Worm (Caenorhabditis elegans) whole organism, L4 larva: Measurements from ENCODE around the gene pxl-1.

Experiments
- D1046.2 ChIP-seq: fragments of 200-800 bp; sonication (Bioruptor generic); IDR thresholded peaks from 2 replicates; pipeline ENCODE4 v1.3.6; 2022; ENCODE audit warnings: missing genetic modification characterization, missing compliant biosample characterization
- F44E2.7 ChIP-seq: fragments of 200-800 bp; sonication (Bioruptor generic); IDR thresholded peaks from 2 replicates; pipeline ENCODE4 v2.1.2; 2022; ENCODE audit warnings: missing genetic modification characterization, missing compliant biosample characterization
- F49E8.2 ChIP-seq: sonication (generic microtip); optimal IDR thresholded peaks from 2 replicates; lab custom pipeline; 2016; ENCODE audit warnings: missing compliant biosample characterization, mild to moderate bottlenecking, missing genetic modification characterization, borderline replicate concordance
- R02D3.7 ChIP-seq: fragments of 150-350 bp; sonication (generic microtip); optimal IDR thresholded peaks from 3 replicates; lab custom pipeline; 2014; ENCODE audit warnings: missing biosample characterization, missing genetic modification characterization
- T20F7.1 ChIP-seq: fragments of 200-800 bp; sonication (Bioruptor generic); optimal IDR thresholded peaks from 2 replicates; lab custom pipeline; 2018; ENCODE audit warnings: mild to moderate bottlenecking, missing genetic modification characterization, missing compliant biosample characterization
- Y105C5A.15 ChIP-seq: fragments of 200-800 bp; sonication (Bioruptor generic); IDR thresholded peaks from 2 replicates; pipeline ENCODE4 v1.3.6; 2022; ENCODE audit warnings: missing genetic modification characterization, missing compliant biosample characterization
- Y48G9A.11 ChIP-seq: fragments of 200-800 bp; sonication (Bioruptor generic); IDR thresholded peaks from 2 replicates; pipeline ENCODE4 v1.3.6; 2022; ENCODE audit warnings: missing genetic modification reagents, missing genetic modification characterization, missing compliant biosample characterization
- Y5F2A.4 ChIP-seq: fragments of 200-800 bp; sonication (Bioruptor generic); optimal IDR thresholded peaks from 2 replicates; lab custom pipeline; 2018; ENCODE audit warnings: mild to moderate bottlenecking, missing genetic modification characterization, missing compliant biosample characterization
- Y75B8A.6 ChIP-seq: fragments of 200-800 bp; sonication (Bioruptor generic); IDR thresholded peaks from 2 replicates; pipeline ENCODE4 v1.3.6; 2022; ENCODE audit warnings: missing genetic modification reagents, missing genetic modification characterization, missing compliant biosample characterization
- ZK546.5 ChIP-seq, 2 experiments: sonication (generic microtip); optimal IDR thresholded peaks; 2 replicates each; lab custom pipeline; 2017; ENCODE audit warnings: missing biosample characterization in 2 of 2, missing genetic modification characterization in 2 of 2
- aly-2 ChIP-seq: sonication (generic microtip); optimal IDR thresholded peaks from 2 replicates; lab custom pipeline; 2018; ENCODE audit warnings: missing biosample characterization, missing genetic modification characterization
- arid-1 ChIP-seq: fragments of 200-800 bp; sonication (Bioruptor generic); conservative IDR thresholded peaks from 2 replicates; pipeline ENCODE4 v1.3.6; 2022; ENCODE audit warnings: missing genetic modification reagents, missing genetic modification characterization, missing compliant biosample characterization
- attf-4 ChIP-seq: sonication (generic microtip); optimal IDR thresholded peaks from 3 replicates; lab custom pipeline; 2017; ENCODE audit warnings: missing biosample characterization, missing genetic modification characterization
- ceh-20 ChIP-seq: fragments of 200-800 bp; sonication (Bioruptor generic); IDR thresholded peaks from 2 replicates; pipeline ENCODE4 v1.3.6; 2022; ENCODE audit warnings: missing genetic modification reagents, missing genetic modification characterization, missing compliant biosample characterization
- ceh-32 ChIP-seq: sonication (generic microtip); optimal IDR thresholded peaks from 2 replicates; lab custom pipeline; 2016; ENCODE audit warnings: mild to moderate bottlenecking, missing genetic modification characterization, missing compliant biosample characterization; ENCODE audit not compliant: poor library complexity
- ces-1 ChIP-seq: fragments of 150-350 bp; sonication (generic microtip); optimal IDR thresholded peaks from 4 replicates; lab custom pipeline; 2014; ENCODE audit warnings: missing biosample characterization, missing genetic modification reagents, missing genetic modification characterization
- daf-12 ChIP-seq: fragments of 150-350 bp; optimal IDR thresholded peaks from 2 replicates; lab custom pipeline; 2014; ENCODE audit warnings: missing biosample characterization, missing genetic modification reagents, missing genetic modification characterization
- dmd-6 ChIP-seq: fragments of 200-800 bp; sonication (Bioruptor generic); IDR thresholded peaks from 2 replicates; pipeline ENCODE4 v1.3.6; 2022; ENCODE audit warnings: missing genetic modification reagents, missing genetic modification characterization, missing compliant biosample characterization
- dmd-8 ChIP-seq: fragments of 200-800 bp; sonication (Bioruptor generic); IDR thresholded peaks from 2 replicates; pipeline ENCODE4 v1.3.6; 2022; ENCODE audit warnings: missing genetic modification characterization, missing compliant biosample characterization
- dmd-9 ChIP-seq: fragments of 200-800 bp; sonication (Bioruptor generic); IDR thresholded peaks from 2 replicates; pipeline ENCODE4 v1.3.6; 2022; ENCODE audit warnings: missing genetic modification reagents, missing genetic modification characterization, missing compliant biosample characterization
- dpl-1 ChIP-seq: fragments of 150-350 bp; optimal IDR thresholded peaks from 2 replicates; lab custom pipeline; 2014; ENCODE audit warnings: missing biosample characterization, missing genetic modification reagents, missing genetic modification characterization
- dve-1 ChIP-seq: sonication (generic microtip); optimal IDR thresholded peaks from 2 replicates; lab custom pipeline; 2017; ENCODE audit warnings: antibody characterized with exemption, mild to moderate bottlenecking, missing genetic modification characterization, missing compliant biosample characterization; ENCODE audit not compliant: insufficient read depth
- egl-27 ChIP-seq: sonication (generic microtip); optimal IDR thresholded peaks from 3 replicates; lab custom pipeline; 2017; ENCODE audit warnings: missing biosample characterization, missing genetic modification reagents, missing genetic modification characterization
- egl-43 ChIP-seq: fragments of 200-800 bp; sonication (Bioruptor generic); IDR thresholded peaks from 2 replicates; pipeline ENCODE4 v1.3.6; 2022; ENCODE audit warnings: missing genetic modification reagents, missing genetic modification characterization, missing compliant biosample characterization
- fkh-10 ChIP-seq: fragments of 150-350 bp; optimal IDR thresholded peaks from 2 replicates; lab custom pipeline; 2014; ENCODE audit warnings: missing biosample characterization, missing genetic modification reagents, missing genetic modification characterization
- gei-8 ChIP-seq: fragments of 200-800 bp; sonication (Bioruptor generic); optimal IDR thresholded peaks from 2 replicates; lab custom pipeline; 2018; ENCODE audit warnings: mild to moderate bottlenecking, missing genetic modification characterization, missing compliant biosample characterization
- hlh-11 ChIP-seq: fragments of 200-800 bp; sonication (Bioruptor generic); optimal IDR thresholded peaks from 2 replicates; lab custom pipeline; 2018; ENCODE audit warnings: mild to moderate bottlenecking, missing genetic modification characterization, missing compliant biosample characterization
- jun-1 ChIP-seq: fragments of 150-350 bp; optimal IDR thresholded peaks from 2 replicates; lab custom pipeline; 2014; ENCODE audit warnings: missing biosample characterization, missing genetic modification reagents, missing genetic modification characterization
- lin-13 ChIP-seq: fragments of 150-350 bp; optimal IDR thresholded peaks from 2 replicates; lab custom pipeline; 2014; ENCODE audit warnings: missing biosample characterization, missing genetic modification reagents, missing genetic modification characterization
- lin-39 ChIP-seq: fragments of 150-350 bp; optimal IDR thresholded peaks from 2 replicates; lab custom pipeline; 2014; ENCODE audit warnings: missing biosample characterization, missing genetic modification reagents, missing genetic modification characterization
- lir-3 ChIP-seq: sonication (generic microtip); optimal IDR thresholded peaks from 2 replicates; lab custom pipeline; 2016; ENCODE audit warnings: mild to moderate bottlenecking, missing genetic modification characterization, missing compliant biosample characterization
- lsy-2 ChIP-seq, 2 experiments: fragments of 150-350 bp in 1 of 2; sonication (generic microtip) in 1 of 2; optimal IDR thresholded peaks; 2 replicates each; lab custom pipeline; 2014 to 2017; ENCODE audit warnings: missing biosample characterization in 2 of 2, missing genetic modification characterization in 2 of 2
- madf-5 ChIP-seq, 2 experiments: fragments of 200-800 bp; sonication (Bioruptor generic); IDR thresholded peaks; 2 replicates each; pipeline ENCODE4 v1.3.6; 2022; ENCODE audit warnings: missing compliant biosample characterization in 2 of 2, missing genetic modification characterization in 2 of 2
- madf-9 ChIP-seq: fragments of 200-800 bp; sonication (Bioruptor generic); conservative IDR thresholded peaks from 2 replicates; pipeline ENCODE4 v1.3.6; 2022; ENCODE audit warnings: missing genetic modification reagents, missing genetic modification characterization, missing compliant biosample characterization
- mdt-29 ChIP-seq: fragments of 200-800 bp; sonication (Bioruptor generic); IDR thresholded peaks from 2 replicates; pipeline ENCODE4 v1.3.6; 2022; ENCODE audit warnings: missing genetic modification reagents, missing genetic modification characterization, missing compliant biosample characterization
- nhr-11 ChIP-seq: fragments of 150-350 bp; optimal IDR thresholded peaks from 2 replicates; lab custom pipeline; 2014; ENCODE audit warnings: missing biosample characterization, missing genetic modification characterization
- nhr-111 ChIP-seq: fragments of 200-800 bp; sonication (Bioruptor generic); optimal IDR thresholded peaks from 2 replicates; lab custom pipeline; 2018; ENCODE audit warnings: mild to moderate bottlenecking, missing genetic modification characterization, missing compliant biosample characterization
- nhr-6 ChIP-seq: fragments of 150-350 bp; optimal IDR thresholded peaks from 2 replicates; lab custom pipeline; 2014; ENCODE audit warnings: missing biosample characterization, missing genetic modification characterization
- nhr-76 ChIP-seq: fragments of 150-350 bp; optimal IDR thresholded peaks from 2 replicates; lab custom pipeline; 2014; ENCODE audit warnings: missing biosample characterization, missing genetic modification characterization
- nhr-77 ChIP-seq: fragments of 150-350 bp; optimal IDR thresholded peaks from 2 replicates; lab custom pipeline; 2014; ENCODE audit warnings: missing biosample characterization, missing genetic modification characterization
- pha-4 ChIP-seq, 2 experiments: fragments of 150-350 bp in 1 of 2; fragments of 200-800 bp in 1 of 2; sonication (Bioruptor generic) in 1 of 2; IDR thresholded peaks in 1 of 2; optimal IDR thresholded peaks in 1 of 2; 2 replicates each; pipeline versions ENCODE4 v1.3.6 to Lab custom; 2014 to 2022; ENCODE audit warnings: missing genetic modification characterization in 2 of 2, missing genetic modification reagents in 2 of 2, missing biosample characterization in 1 of 2, missing compliant biosample characterization in 1 of 2
- php-3 ChIP-seq: fragments of 200-800 bp; sonication (Bioruptor generic); IDR thresholded peaks from 2 replicates; pipeline ENCODE4 v1.3.6; 2022; ENCODE audit warnings: missing genetic modification reagents, missing genetic modification characterization, missing compliant biosample characterization
- pqm-1 ChIP-seq: sonication (generic microtip); optimal IDR thresholded peaks from 2 replicates; lab custom pipeline; 2017; ENCODE audit warnings: missing biosample characterization, missing genetic modification characterization
- sdz-12 ChIP-seq: fragments of 200-800 bp; sonication (Bioruptor generic); optimal IDR thresholded peaks from 2 replicates; lab custom pipeline; 2018; ENCODE audit warnings: mild to moderate bottlenecking, missing genetic modification characterization, missing compliant biosample characterization
- tag-97 ChIP-seq: fragments of 200-800 bp; sonication (Bioruptor generic); IDR thresholded peaks from 2 replicates; pipeline ENCODE4 v1.3.6; 2022; ENCODE audit warnings: missing genetic modification characterization, missing compliant biosample characterization
- unc-130 ChIP-seq: sonication (generic microtip); optimal IDR thresholded peaks from 2 replicates; lab custom pipeline; 2016; ENCODE audit warnings: missing genetic modification reagents, missing genetic modification characterization, missing compliant biosample characterization
- unc-39 ChIP-seq: sonication (generic microtip); optimal IDR thresholded peaks from 2 replicates; lab custom pipeline; 2017; ENCODE audit warnings: missing biosample characterization, missing genetic modification characterization
- unc-62 ChIP-seq, 3 experiments: fragments of 150-350 bp in 1 of 3; sonication (generic microtip); optimal IDR thresholded peaks in 2 of 3; peaks in 1 of 3; 1 replicate in 1 of 3; 2 replicates in 2 of 3; lab custom pipeline; 2014 to 2017; ENCODE audit warnings: missing biosample characterization in 3 of 3, missing genetic modification characterization in 3 of 3, missing genetic modification reagents in 3 of 3, missing genotype in 1 of 3
- vab-7 ChIP-seq: fragments of 200-800 bp; sonication (Bioruptor generic); IDR thresholded peaks from 2 replicates; pipeline ENCODE4 v1.3.6; 2022; ENCODE audit warnings: missing genetic modification reagents, missing genetic modification characterization, missing compliant biosample characterization
- zag-1 ChIP-seq: fragments of 150-350 bp; optimal IDR thresholded peaks from 2 replicates; lab custom pipeline; 2014; ENCODE audit warnings: missing biosample characterization, missing genetic modification characterization
- zfp-2 ChIP-seq: sonication (generic microtip); optimal IDR thresholded peaks from 2 replicates; lab custom pipeline; 2016; ENCODE audit warnings: mild to moderate bottlenecking, missing genetic modification characterization, missing compliant biosample characterization
- zfp-3 ChIP-seq: fragments of 200-800 bp; sonication (Bioruptor generic); conservative IDR thresholded peaks from 2 replicates; pipeline ENCODE4 v1.3.6; 2022; ENCODE audit warnings: missing genetic modification reagents, missing genetic modification characterization, missing compliant biosample characterization

The pxl-1 gene

ce11 chrIII:5841676-5842075 lies 54.1 kb downstream of the pxl-1 start (continued):
- no peak for TF ChIP-seq zag-1 (tag; lab: Kevin White, UChicago)
- TF ChIP-seq php-3 (GFP tag; lab: Robert Waterston, UW) = no peak
- TF ChIP-seq dmd-6 (GFP tag; lab: Robert Waterston, UW) = peak; percentile 65
- TF ChIP-seq daf-12 = no peak
- no peak for TF ChIP-seq nhr-6
- TF ChIP-seq unc-62 (GFP tag; optimal IDR thresholded peaks at IDR 0.05 in 1 of 2; lab: Kevin White, UChicago) = no peak
- no peak for TF ChIP-seq unc-62 (tag; optimal IDR thresholded peaks at IDR 0.05; lab: Kevin White, UChicago)
- TF ChIP-seq ceh-20 = no peak
- TF ChIP-seq nhr-76 (tag; lab: Kevin White, UChicago) = no peak
- no peak for TF ChIP-seq nhr-111
- TF ChIP-seq ces-1 = no peak
- TF ChIP-seq ceh-32 (tag; lab: Kevin White, UChicago) = no peak
- peak; percentile 6 for TF ChIP-seq dpl-1 (GFP tag; lab: Kevin White, UChicago)
- no peak for TF ChIP-seq Y5F2A.4
- no peak for TF ChIP-seq Y75B8A.6 (GFP tag; lab: Robert Waterston, UW)
- no peak for TF ChIP-seq T20F7.1
- TF ChIP-seq D1046.2 (GFP tag; lab: Robert Waterston, UW) = no peak
- TF ChIP-seq aly-2 (tag; lab: Kevin White, UChicago) = no peak
- no peak for TF ChIP-seq madf-5 (GFP tag; IDR thresholded peaks at IDR 0.05; lab: Robert Waterston, UW)
- no peak for TF ChIP-seq egl-43 (GFP tag; lab: Robert Waterston, UW)
- TF ChIP-seq lsy-2 (tag; optimal IDR thresholded peaks at IDR 0.05; lab: Kevin White, UChicago) = peak in 1 of 2 experiments; percentile 59
- no peak for TF ChIP-seq gei-8 (GFP tag; lab: Kevin White, UChicago)
- no peak for TF ChIP-seq lir-3 (tag; lab: Kevin White, UChicago)
- no peak for TF ChIP-seq nhr-77 (tag; lab: Kevin White, UChicago)
- TF ChIP-seq ZK546.5 (tag; optimal IDR thresholded peaks at IDR 0.05; lab: Kevin White, UChicago) = no peak
- TF ChIP-seq dve-1 (tag; lab: Kevin White, UChicago) = peak; percentile 53
- TF ChIP-seq zfp-2 = no peak
- TF ChIP-seq nhr-11 (tag; lab: Kevin White, UChicago) = peak; percentile 74
- TF ChIP-seq R02D3.7 (tag; lab: Kevin White, UChicago) = no peak
- no peak for TF ChIP-seq tag-97 (GFP tag; lab: Robert Waterston, UW)
- TF ChIP-seq Y48G9A.11 (GFP tag; lab: Robert Waterston, UW) = no peak
- TF ChIP-seq arid-1 (GFP tag; lab: Robert Waterston, UW) = no peak
- no peak for TF ChIP-seq sdz-12 (GFP tag; lab: Kevin White, UChicago)
- no peak for TF ChIP-seq pha-4 (GFP tag; IDR thresholded peaks at IDR 0.05; lab: Robert Waterston, UW)
- TF ChIP-seq pha-4 (tag; optimal IDR thresholded peaks at IDR 0.05; lab: Kevin White, UChicago) = no peak
- no peak for TF ChIP-seq madf-9 (GFP tag; lab: Robert Waterston, UW)
- TF ChIP-seq hlh-11 (tag; lab: Kevin White, UChicago) = peak; percentile 71
- no peak for TF ChIP-seq fkh-10 (GFP tag; lab: Kevin White, UChicago)
- TF ChIP-seq zfp-3 (GFP tag; lab: Robert Waterston, UW) = no peak
- TF ChIP-seq unc-130 (GFP tag; lab: Kevin White, UChicago) = no peak
- TF ChIP-seq lin-13 (GFP tag; lab: Kevin White, UChicago) = no peak
- TF ChIP-seq F49E8.2 (tag; lab: Kevin White, UChicago) = no peak
- TF ChIP-seq mdt-29 (GFP tag; lab: Robert Waterston, UW) = no peak
- TF ChIP-seq unc-39 (tag; lab: Kevin White, UChicago) = no peak
- TF ChIP-seq pqm-1 (tag; lab: Kevin White, UChicago) = no peak
- TF ChIP-seq attf-4 (tag; lab: Kevin White, UChicago) = no peak
- TF ChIP-seq jun-1 (tag; lab: Kevin White, UChicago) = no peak
- TF ChIP-seq lin-39 (tag; lab: Kevin White, UChicago) = no peak
- TF ChIP-seq dmd-8 = no peak
- TF ChIP-seq vab-7 (GFP tag; lab: Robert Waterston, UW) = no peak
- no peak for TF ChIP-seq egl-27
- no peak for TF ChIP-seq Y105C5A.15
- TF ChIP-seq dmd-9 (GFP tag; lab: Robert Waterston, UW) = no peak
- no peak for TF ChIP-seq F44E2.7 (GFP tag; lab: Robert Waterston, UW)
